Worm (Caenorhabditis elegans): ENCODE measurements around the gene C35D10.1.

DNA sequence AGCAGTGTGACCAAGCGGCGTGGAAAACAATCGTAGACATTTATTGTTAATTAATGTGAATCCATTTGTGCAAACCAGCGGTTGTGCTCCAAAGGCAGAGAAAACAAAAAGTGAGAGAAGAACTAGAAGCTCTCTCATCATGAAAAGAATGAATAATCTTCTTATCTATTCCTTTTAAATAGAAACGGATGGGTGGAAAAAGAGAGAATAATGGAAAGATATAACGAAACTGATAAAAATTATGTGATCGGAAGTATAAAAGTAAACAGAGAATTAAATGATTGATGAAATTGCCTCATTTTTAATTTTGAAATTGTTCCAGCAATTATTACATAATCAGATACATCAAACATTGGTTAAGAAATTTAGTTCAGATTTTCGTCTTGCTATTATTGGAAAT lies 3.9 kb downstream of the C35D10.1 start, which contains the start of gene clec-5:
- no peak for TF ChIP-seq hlh-26 (GFP tag; conservative IDR thresholded peaks at IDR 0.05)
- TF ChIP-seq dpff-1 (tag; optimal IDR thresholded peaks at IDR 0.05), result no peak
- no peak for TF ChIP-seq ama-1 (optimal IDR thresholded peaks at IDR 0.05)
- TF ChIP-seq ama-1 (GFP tag; optimal IDR thresholded peaks at IDR 0.05), result no peak
- TF ChIP-seq xnd-1 (tag; optimal IDR thresholded peaks at IDR 0.05), result no peak
- no peak for TF ChIP-seq lin-26 (GFP tag; IDR thresholded peaks at IDR 0.05)
- TF ChIP-seq D2030.7 (GFP tag; IDR thresholded peaks at IDR 0.05), result no peak
- no peak for TF ChIP-seq ceh-58 (GFP tag; IDR thresholded peaks at IDR 0.05)
- no peak for TF ChIP-seq ceh-91 (GFP tag; IDR thresholded peaks at IDR 0.05)
- TF ChIP-seq nhr-80 (tag; optimal IDR thresholded peaks at IDR 0.05), result no peak
- TF ChIP-seq let-607 (tag; optimal IDR thresholded peaks at IDR 0.05), result no peak
- TF ChIP-seq hmg-20 (GFP tag; IDR thresholded peaks at IDR 0.05), result no peak
